Worm (Caenorhabditis elegans): ENCODE results near the gene K08C7.1.

The K08C7.1 gene

DNA sequence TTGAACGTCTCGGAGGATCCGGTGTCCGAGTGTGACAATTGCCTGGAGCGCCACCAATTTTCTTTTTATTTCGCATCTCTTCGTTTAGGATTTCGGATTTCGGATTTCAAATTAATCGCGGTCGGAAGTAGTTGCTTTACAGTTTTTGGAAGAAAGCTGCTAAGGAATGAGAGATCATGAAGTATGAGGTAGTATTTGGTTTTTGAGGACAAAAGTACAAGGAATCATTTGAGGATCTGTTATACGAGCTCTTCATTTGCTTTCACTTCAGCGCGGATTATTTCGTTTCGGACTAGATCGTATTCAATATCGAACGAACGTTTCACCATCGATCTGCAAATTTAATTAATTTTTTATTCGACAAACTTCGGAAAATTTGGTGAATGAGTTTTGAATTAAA, 43.0 kb downstream of the K08C7.1 start, which contains the start of gene R102.11:
Gene R102.11 (minus strand): TSS at position 101 of the 400 bp plus-strand sequence.
- TF ChIP-seq nfya-1 (tag; optimal IDR thresholded peaks at IDR 0.05; ENCODE audit: insufficient read depth): no peak
- TF ChIP-seq ceh-9 (tag; optimal IDR thresholded peaks at IDR 0.05): no peak
- TF ChIP-seq fos-1 (tag; optimal IDR thresholded peaks at IDR 0.05): no peak
- no peak for TF ChIP-seq aly-2 (tag; optimal IDR thresholded peaks at IDR 0.05)
- no peak for TF ChIP-seq elt-1 (tag; optimal IDR thresholded peaks at IDR 0.05)
- no peak for TF ChIP-seq R02D3.7 (tag; optimal IDR thresholded peaks at IDR 0.05)
- TF ChIP-seq jun-1 (tag; optimal IDR thresholded peaks at IDR 0.05): no peak
- no peak for TF ChIP-seq egl-5 (tag; optimal IDR thresholded peaks at IDR 0.05)
- no peak for TF ChIP-seq nhr-28 (tag; optimal IDR thresholded peaks at IDR 0.05)
- TF ChIP-seq unc-62 (GFP tag; optimal IDR thresholded peaks at IDR 0.05): no peak
- TF ChIP-seq ceh-28 (tag; optimal IDR thresholded peaks at IDR 0.05): no peak
- TF ChIP-seq ceh-82 (tag; optimal IDR thresholded peaks at IDR 0.05): no peak

DNA sequence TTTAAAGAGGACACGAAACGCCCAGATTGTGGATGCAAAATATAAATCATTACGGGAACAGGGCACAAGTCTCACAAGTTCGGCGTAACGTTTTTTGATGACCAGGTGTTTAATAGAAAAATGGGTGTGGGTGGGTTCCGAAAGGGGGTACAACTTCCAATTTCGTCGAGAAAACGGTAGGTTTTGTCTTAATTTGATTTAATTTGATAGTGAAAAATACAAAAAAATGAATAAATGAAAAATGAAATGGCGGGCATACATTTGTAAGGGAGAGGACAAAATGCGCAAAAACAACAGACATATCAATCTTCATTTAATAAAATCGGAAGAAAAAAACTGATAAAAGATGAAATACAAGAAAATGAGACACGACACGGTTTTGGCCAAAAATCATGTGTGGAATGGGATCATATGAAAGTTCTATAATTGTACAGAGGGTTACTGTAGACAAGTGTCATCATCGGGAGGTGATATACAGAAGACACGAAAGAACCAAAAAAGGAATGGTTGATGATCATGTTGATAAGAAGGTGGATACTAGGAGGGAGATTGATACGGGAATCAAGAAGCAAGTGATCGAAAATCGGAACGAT, 45.4 kb downstream of the K08C7.1 start:
- TF ChIP-seq elt-2 (tag; optimal IDR thresholded peaks at IDR 0.05): no peak
- TF ChIP-seq nhr-43 (tag; optimal IDR thresholded peaks at IDR 0.05; ENCODE audit: poor library complexity, severe bottlenecking): peak; percentile 71
- no peak for TF ChIP-seq ceh-82 (tag; optimal IDR thresholded peaks at IDR 0.05)
- TF ChIP-seq lin-15B (tag; optimal IDR thresholded peaks at IDR 0.05): no peak
- no peak for TF ChIP-seq nhr-237 (tag; optimal IDR thresholded peaks at IDR 0.05)
- TF ChIP-seq zag-1 (tag; optimal IDR thresholded peaks at IDR 0.05): no peak
- TF ChIP-seq nhr-23 (tag; optimal IDR thresholded peaks at IDR 0.05): peak; percentile 37
- peak in 1 of 3 experiments; percentile 28 for TF ChIP-seq elt-3 (tag; optimal IDR thresholded peaks at IDR 0.05)

DNA sequence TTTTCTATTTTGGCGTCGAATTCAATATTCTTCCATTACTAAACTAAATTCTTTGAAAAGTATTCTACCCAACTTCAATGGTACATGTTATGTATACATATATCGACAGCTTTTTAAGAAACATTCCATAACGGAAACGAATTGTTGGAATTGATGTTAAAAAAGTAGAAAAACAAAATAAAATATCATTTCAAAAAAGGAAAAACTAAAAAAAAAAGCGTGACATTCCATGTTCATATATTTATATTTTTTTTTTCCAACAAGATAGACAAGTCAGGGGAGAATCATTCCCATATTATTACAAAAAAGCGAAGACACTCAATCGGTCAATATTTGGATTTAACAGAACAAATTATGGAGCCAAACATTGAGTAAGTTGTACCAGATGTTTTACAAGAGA, 48.6 kb downstream of the K08C7.1 start, which contains the start of gene R102.10:
Gene R102.10 (plus strand): TSS at position 301 of the 400 bp plus-strand sequence.
- TF ChIP-seq R02D3.7 (tag; optimal IDR thresholded peaks at IDR 0.05) (no peak), nhr-237 (tag; optimal IDR thresholded peaks at IDR 0.05) (no peak), aly-2 (tag; optimal IDR thresholded peaks at IDR 0.05) (no peak), pha-4 (tag; optimal IDR thresholded peaks at IDR 0.05) (no peak), egl-27 (tag; optimal IDR thresholded peaks at IDR 0.05) (no peak), snpc-4 (tag; optimal IDR thresholded peaks at IDR 0.05) (no peak), lin-15B (tag; optimal IDR thresholded peaks at IDR 0.05) (no peak), ceh-16 (tag; optimal IDR thresholded peaks at IDR 0.05) (no peak), nhr-23 (tag; optimal IDR thresholded peaks at IDR 0.05) (no peak), ztf-4 (tag; optimal IDR thresholded peaks at IDR 0.05) (no peak), fkh-2 (tag; optimal IDR thresholded peaks at IDR 0.05) (no peak), fos-1 (tag; optimal IDR thresholded peaks at IDR 0.05) (no peak), nfya-1 (tag; optimal IDR thresholded peaks at IDR 0.05; ENCODE audit: insufficient read depth) (no peak), egl-5 (tag; optimal IDR thresholded peaks at IDR 0.05) (no peak), nhr-76 (tag; optimal IDR thresholded peaks at IDR 0.05) (no peak), nhr-28 (tag; optimal IDR thresholded peaks at IDR 0.05) (no peak), ztf-11 (tag; optimal IDR thresholded peaks at IDR 0.05) (no peak), tbx-2 (tag; optimal IDR thresholded peaks at IDR 0.05) (no peak), nhr-11 (tag; optimal IDR thresholded peaks at IDR 0.05) (no peak)

DNA sequence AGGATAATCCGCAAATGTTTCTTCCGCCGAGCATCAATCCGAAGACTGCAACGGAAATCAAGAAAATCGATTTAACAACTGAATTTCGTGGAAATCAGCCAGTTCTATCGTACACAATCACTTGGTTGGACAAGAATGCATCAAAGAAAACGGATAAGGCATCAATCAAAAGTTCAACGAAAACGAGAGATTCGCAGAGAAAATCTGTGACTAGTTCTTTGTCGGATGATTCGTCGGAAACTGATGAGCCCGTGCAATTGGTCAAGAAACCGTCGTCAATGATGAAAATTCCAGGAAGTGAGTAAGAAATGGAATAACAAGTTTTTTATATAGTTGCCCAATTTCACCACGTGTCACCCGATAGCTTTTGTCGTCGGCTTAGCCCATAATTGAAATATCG, 49.5 kb downstream of the K08C7.1 start, which contains the start of gene R102.6:
Gene R102.6 (minus strand): TSS at position 101 of the 400 bp plus-strand sequence.
- TF ChIP-seq jun-1 (tag; optimal IDR thresholded peaks at IDR 0.05): no peak
- TF ChIP-seq eor-1 (tag; optimal IDR thresholded peaks at IDR 0.05): no peak
- TF ChIP-seq lin-15B (tag; optimal IDR thresholded peaks at IDR 0.05): no peak
- TF ChIP-seq ztf-4 (tag; optimal IDR thresholded peaks at IDR 0.05): no peak
- no peak for TF ChIP-seq unc-62 (GFP tag; optimal IDR thresholded peaks at IDR 0.05)
- TF ChIP-seq lin-39 (tag; optimal IDR thresholded peaks at IDR 0.05): no peak
- no peak for TF ChIP-seq elt-1 (tag; optimal IDR thresholded peaks at IDR 0.05)
- no peak for TF ChIP-seq skn-1 (tag; optimal IDR thresholded peaks at IDR 0.05)
- no peak for TF ChIP-seq ceh-16 (tag; optimal IDR thresholded peaks at IDR 0.05)
- TF ChIP-seq aly-2 (tag; optimal IDR thresholded peaks at IDR 0.05): no peak
- TF ChIP-seq mml-1 (tag; optimal IDR thresholded peaks at IDR 0.05): no peak
- no peak for TF ChIP-seq hmg-11 (tag; optimal IDR thresholded peaks at IDR 0.05)
- TF ChIP-seq nhr-25 (tag; optimal IDR thresholded peaks at IDR 0.05): no peak

All from whole organism, L3 larva.